Worm (Caenorhabditis elegans): ENCODE results near the gene aak-1.

The aak-1 gene

ce11 chrIII:8771851-8772250 lies 11.0 kb upstream of the aak-1 start, which contains the start of gene K02D10.3:
TSS of gene K02D10.3 (minus strand) at chrIII:8771951.
- no peak for TF ChIP-seq Y48G9A.11 (GFP tag; IDR thresholded peaks at IDR 0.05)
- TF ChIP-seq Y105C5A.15 (GFP tag; IDR thresholded peaks at IDR 0.05), result no peak
- TF ChIP-seq zfp-2 (tag; optimal IDR thresholded peaks at IDR 0.05), result no peak
- no peak for TF ChIP-seq dmd-8 (GFP tag; IDR thresholded peaks at IDR 0.05)
- TF ChIP-seq zip-2 (tag; optimal IDR thresholded peaks at IDR 0.05), result no peak
- no peak for TF ChIP-seq saeg-2 (GFP tag; IDR thresholded peaks at IDR 0.05)
- no peak for TF ChIP-seq tra-1 (GFP tag; IDR thresholded peaks at IDR 0.05)
- TF ChIP-seq rbr-2 (tag; optimal IDR thresholded peaks at IDR 0.05), result no peak
- no peak for TF ChIP-seq ceh-82 (tag; optimal IDR thresholded peaks at IDR 0.05)

DNA sequence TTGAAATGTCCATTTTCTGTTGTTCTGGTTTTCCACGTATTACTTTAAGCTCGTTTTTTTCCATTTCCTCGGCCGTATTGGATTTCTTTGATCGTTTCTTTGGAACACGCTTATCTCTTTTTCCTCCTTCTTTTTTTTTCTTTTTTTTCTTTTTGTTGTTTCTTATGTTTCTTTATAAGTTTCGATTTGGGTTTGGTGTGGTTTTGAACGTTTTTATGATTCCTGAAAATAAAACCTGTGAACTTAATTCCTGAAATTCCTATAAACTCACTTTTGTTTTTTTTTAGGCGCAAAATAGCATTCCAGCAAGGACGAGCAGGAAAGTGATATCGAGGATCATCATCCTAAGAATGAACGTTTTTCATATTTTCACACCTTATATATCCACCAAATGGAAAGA lies 10.3 kb upstream of the aak-1 start, which contains the start of gene K02D10.2:
TSS of gene K02D10.2 (minus strand) at position 101 of the 400 bp plus-strand sequence.
- TF ChIP-seq mxl-2 (GFP tag; conservative IDR thresholded peaks at IDR 0.05), result no peak
- TF ChIP-seq nhr-28 (tag; optimal IDR thresholded peaks at IDR 0.05), result no peak
- no peak for TF ChIP-seq Y75B8A.6 (GFP tag; IDR thresholded peaks at IDR 0.05)
- TF ChIP-seq lin-39 (tag; optimal IDR thresholded peaks at IDR 0.05), result no peak
- TF ChIP-seq dmd-8 (GFP tag; IDR thresholded peaks at IDR 0.05), result no peak
- TF ChIP-seq jun-1 (tag; optimal IDR thresholded peaks at IDR 0.05), result no peak
- no peak for TF ChIP-seq R02D3.7 (tag; optimal IDR thresholded peaks at IDR 0.05)
- TF ChIP-seq daf-8 (GFP tag; IDR thresholded peaks at IDR 0.05), result no peak
- TF ChIP-seq snpc-1.2 (GFP tag; IDR thresholded peaks at IDR 0.05), result no peak
- TF ChIP-seq unc-39 (tag; optimal IDR thresholded peaks at IDR 0.05), result no peak
- TF ChIP-seq Y48G9A.11 (GFP tag; IDR thresholded peaks at IDR 0.05), result no peak
- TF ChIP-seq dve-1 (tag; optimal IDR thresholded peaks at IDR 0.05; ENCODE audit: insufficient read depth), result no peak
- no peak for TF ChIP-seq dmd-6 (GFP tag; IDR thresholded peaks at IDR 0.05)
- no peak for TF ChIP-seq ztf-11 (tag; optimal IDR thresholded peaks at IDR 0.05)

ce11 chrIII:8770243-8770642 lies 9.4 kb upstream of the aak-1 start:
- TF ChIP-seq hlh-11 (tag; optimal IDR thresholded peaks at IDR 0.05) (peak; percentile 15), Y105C5A.15 (GFP tag; IDR thresholded peaks at IDR 0.05) (0 out of 2 replicates have a peak, but pooled peaks have one; percentile 43), php-3 (GFP tag; IDR thresholded peaks at IDR 0.05) (no peak)

DNA sequence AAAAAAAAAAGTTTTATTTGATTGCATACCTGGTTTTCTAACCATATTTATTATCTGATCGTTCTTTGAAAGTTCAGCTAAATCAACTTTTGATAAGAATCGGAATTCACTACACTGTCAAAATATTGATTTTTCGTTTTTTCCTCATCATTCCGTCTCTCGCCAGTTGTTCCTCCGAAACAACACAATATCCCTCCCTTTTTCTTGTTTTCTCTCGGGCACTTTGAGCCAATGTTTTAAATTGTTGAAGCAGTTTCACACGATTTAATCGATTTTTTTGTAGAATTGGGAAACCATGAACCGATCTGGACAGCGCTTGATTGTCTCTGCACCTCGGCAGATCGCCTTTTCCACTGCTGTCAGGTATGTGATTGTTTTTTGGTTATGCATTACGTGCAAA lies 8.4 kb upstream of the aak-1 start, which contains the start of gene K02D10.1:
TSS of gene K02D10.1 (plus strand) at position 284 of the 400 bp plus-strand sequence.
- TF ChIP-seq aha-1 (tag), result peak; percentile 81
- TF ChIP-seq jun-1 (tag; optimal IDR thresholded peaks at IDR 0.05), result no peak
- TF ChIP-seq daf-16 (GFP tag; optimal IDR thresholded peaks at IDR 0.05), result no peak
- TF ChIP-seq daf-16 (tag; optimal IDR thresholded peaks at IDR 0.05), result peak; percentile 26
- peak; percentile 64 for TF ChIP-seq ama-1 (optimal IDR thresholded peaks at IDR 0.05)
- TF ChIP-seq lsy-2 (tag; optimal IDR thresholded peaks at IDR 0.05), result peak in 1 of 2 experiments; percentile 1

DNA sequence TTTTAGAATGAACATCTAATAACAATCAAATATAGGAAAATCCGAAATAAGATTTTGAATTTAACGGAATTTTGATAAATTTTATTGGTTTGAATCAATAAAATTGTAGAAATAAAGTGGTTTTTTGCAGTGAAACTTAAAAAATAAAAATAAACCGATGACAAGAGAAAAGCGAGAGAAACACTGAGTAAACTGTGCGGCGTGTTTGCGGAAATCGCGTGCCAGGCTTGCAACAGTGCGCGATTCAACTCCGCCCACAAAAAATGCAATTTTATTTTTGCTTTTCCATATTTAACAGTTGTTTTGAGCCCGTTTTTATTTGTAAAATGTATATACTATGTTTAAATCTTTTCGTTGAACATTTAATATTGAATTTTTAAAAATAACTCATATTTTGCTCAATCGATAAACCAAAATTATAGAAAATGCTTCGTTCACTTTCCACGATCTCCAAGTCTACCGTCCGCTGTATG lies 7.0 kb upstream of the aak-1 start, which contains the start of gene mtss-1:
TSS of gene mtss-1 (plus strand) at position 423 of the 473 bp plus-strand sequence.
- TF ChIP-seq spr-1 (tag; optimal IDR thresholded peaks at IDR 0.05) (peak; percentile 41), hlh-30 (tag; optimal IDR thresholded peaks at IDR 0.05; ENCODE audit: insufficient read depth) (peak; percentile 50), ztf-7 (tag; optimal IDR thresholded peaks at IDR 0.05) (peak; percentile 51), dve-1 (tag; optimal IDR thresholded peaks at IDR 0.05; ENCODE audit: insufficient read depth) (peak; percentile 39), mep-1 (tag; optimal IDR thresholded peaks at IDR 0.05) (peak; percentile 59), lsy-2 (tag; optimal IDR thresholded peaks at IDR 0.05) (peak in 1 of 2 experiments; percentile 58), hmg-1.1 (GFP tag; IDR thresholded peaks at IDR 0.05) (peak; percentile 65), lin-13 (GFP tag; optimal IDR thresholded peaks at IDR 0.05) (no peak), nhr-48 (tag; optimal IDR thresholded peaks at IDR 0.05) (peak; percentile 21), lin-38 (GFP tag; IDR thresholded peaks at IDR 0.05) (peak; percentile 67), duxl-1 (tag; optimal IDR thresholded peaks at IDR 0.05; ENCODE audit: poor library complexity) (peak; percentile 51), unc-130 (GFP tag; optimal IDR thresholded peaks at IDR 0.05) (peak; percentile 72), mxl-3 (GFP tag; optimal IDR thresholded peaks at IDR 0.05) (peak; percentile 13), nhr-6 (tag; optimal IDR thresholded peaks at IDR 0.05) (peak; percentile 11), daf-16 (GFP tag; optimal IDR thresholded peaks at IDR 0.05) (no peak), daf-16 (tag; optimal IDR thresholded peaks at IDR 0.05) (peak; percentile 65), hlh-11 (tag; optimal IDR thresholded peaks at IDR 0.05) (peak; percentile 33), pha-4 (GFP tag; IDR thresholded peaks at IDR 0.05) (peak; percentile 39; the same call in 1 of the 2 replicates), pha-4 (tag; optimal IDR thresholded peaks at IDR 0.05) (no peak), arid-1 (GFP tag; conservative IDR thresholded peaks at IDR 0.05) (0 out of 2 replicates have a peak, but pooled peaks have one; percentile 53), ceh-82 (tag; optimal IDR thresholded peaks at IDR 0.05) (no peak), T20F7.1 (GFP tag; optimal IDR thresholded peaks at IDR 0.05) (peak; percentile 42)

Measured in whole organism, L4 larva.